Fruit fly (Drosophila melanogaster): Measurements from ENCODE around the gene Asciz.

DNA sequence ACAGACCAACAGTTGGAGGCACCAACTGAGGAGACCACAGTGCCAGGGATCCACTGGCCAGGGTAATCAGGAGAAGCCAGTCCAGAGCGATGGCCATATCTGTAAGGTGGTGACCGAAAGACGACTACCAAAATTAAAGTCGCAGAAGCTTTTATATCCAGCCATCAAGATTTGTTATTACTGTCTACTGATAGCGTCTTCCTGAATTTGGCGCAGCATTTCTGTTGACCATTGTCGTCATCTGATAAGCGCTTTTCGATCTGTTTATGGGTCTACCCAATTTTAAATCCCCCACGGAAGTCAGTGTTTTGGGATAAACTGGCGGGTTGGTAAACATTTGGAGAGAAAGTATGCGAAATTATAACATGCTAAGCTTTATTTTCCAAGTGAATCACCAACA is 6.4 kb upstream of the Asciz start, which contains the start of gene CG14963:
- TF ChIP-seq usp (GFP tag; optimal IDR thresholded peaks at IDR 0.05) (no peak), Dll (optimal IDR thresholded peaks at IDR 0.05) (no peak), psq (optimal IDR thresholded peaks at IDR 0.05) (no peak), CG8478 (optimal IDR thresholded peaks at IDR 0.05) (no peak)

Measured in whole organism.